Worm (Caenorhabditis elegans) whole organism, early embryonic: ENCODE data around the gene vab-3.

Experiments used
- F13C5.2 ChIP-seq: sonication (generic microtip); optimal IDR thresholded peaks from 2 replicates; lab custom pipeline; 2017; ENCODE audit warnings: mild to moderate bottlenecking, missing genetic modification characterization, inconsistent platforms, missing compliant biosample characterization
- aly-1 ChIP-seq: sonication (generic microtip); optimal IDR thresholded peaks from 2 replicates; lab custom pipeline; 2016; ENCODE audit warnings: missing genetic modification characterization, missing compliant biosample characterization
- ama-1 ChIP-seq: fragments of 150-350 bp; optimal IDR thresholded peaks from 2 replicates; lab custom pipeline; 2014
- ceh-13 ChIP-seq: fragments of 200-800 bp; sonication (Bioruptor generic); optimal IDR thresholded peaks from 2 replicates; lab custom pipeline; 2018; ENCODE audit warnings: mild to moderate bottlenecking, missing genetic modification characterization, missing compliant biosample characterization
- hmg-4 ChIP-seq: fragments of 200-800 bp; sonication (Bioruptor generic); optimal IDR thresholded peaks from 2 replicates; lab custom pipeline; 2018; ENCODE audit warnings: mild to moderate bottlenecking, missing genetic modification characterization, missing compliant biosample characterization
- pes-1 ChIP-seq: fragments of 200-800 bp; sonication (Bioruptor generic); IDR thresholded peaks from 2 replicates; pipeline ENCODE4 v1.3.6; 2022; ENCODE audit warnings: missing genetic modification reagents, missing genetic modification characterization, missing compliant biosample characterization

ce11 chrX:10556764-10557163 lies 57.1 kb downstream of the vab-3 start:
- TF ChIP-seq F13C5.2 (tag; lab: Kevin White, UChicago) (no peak), pes-1 (no peak), ama-1 (lab: Kevin White, UChicago) (no peak), ceh-13 (no peak), hmg-4 (GFP tag; lab: Kevin White, UChicago) (no peak), aly-1 (tag; lab: Kevin White, UChicago) (no peak)
